Fruit fly (Drosophila melanogaster) S2 (cell line): ENCODE measurements around the gene CG6356.

Experiments used
- CG8478 ChIP-seq: fragments of >200 bp; optimal IDR thresholded peaks from 2 replicates; lab custom pipeline; 2018
- CTCF ChIP-seq, 2 experiments: fragments of >200 bp; optimal IDR thresholded peaks; 2 replicates each; lab custom pipeline; 2018

- no peak for TF ChIP-seq CTCF (optimal IDR thresholded peaks at IDR 0.05; lab: Kevin White, UChicago)
- no peak for TF ChIP-seq CG8478 (lab: Kevin White, UChicago)
These were observed 25.4 kb upstream of the CG6356 start for dm6 chr3R:24258333-24258732.
